Worm (Caenorhabditis elegans) whole organism, L4/young adult: ENCODE measurements around the gene cah-3.

Experiments
- W03F9.2 ChIP-seq: fragments of 150-350 bp; optimal IDR thresholded peaks from 2 replicates; lab custom pipeline; 2014; ENCODE audit warnings: missing biosample characterization, missing genetic modification characterization
- dao-5 ChIP-seq: sonication (generic microtip); optimal IDR thresholded peaks from 2 replicates; lab custom pipeline; 2016; ENCODE audit warnings: missing genotype, missing genetic modification characterization, moderate library complexity, missing compliant biosample characterization
- him-1 ChIP-seq: sonication (generic microtip); optimal IDR thresholded peaks from 2 replicates; lab custom pipeline; 2016; ENCODE audit warnings: missing genotype, missing genetic modification reagents, missing genetic modification characterization, missing compliant biosample characterization

- TF ChIP-seq W03F9.2 (tag; lab: Kevin White, UChicago) (no peak), dao-5 (tag; lab: Kevin White, UChicago) (no peak), him-1 (tag; lab: Kevin White, UChicago) (no peak)
Measured at ce11 chrX:16530455-16530854, 43.2 kb downstream of the cah-3 start.
